Worm (Caenorhabditis elegans) whole organism, late embryonic: Measurements from ENCODE around the gene F58F9.9.

Source experiments
- ama-1 ChIP-seq: fragments of 150-350 bp; optimal IDR thresholded peaks from 2 replicates; lab custom pipeline; 2014
- ceh-24 ChIP-seq: sonication (generic microtip); optimal IDR thresholded peaks from 2 replicates; lab custom pipeline; 2016; ENCODE audit warnings: mild to moderate bottlenecking, missing genetic modification characterization, missing compliant biosample characterization
- elt-4 ChIP-seq: sonication (generic microtip); optimal IDR thresholded peaks from 2 replicates; lab custom pipeline; 2016; ENCODE audit warnings: missing genetic modification characterization, missing compliant biosample characterization
- eyg-1 ChIP-seq: sonication (generic microtip); optimal IDR thresholded peaks from 2 replicates; lab custom pipeline; 2016; ENCODE audit warnings: missing genotype, missing genetic modification characterization, missing compliant biosample characterization
- pqm-1 ChIP-seq: sonication (generic microtip); optimal IDR thresholded peaks from 2 replicates; lab custom pipeline; 2016; ENCODE audit warnings: missing genetic modification characterization, missing compliant biosample characterization
- unc-55 ChIP-seq: sonication (generic microtip); optimal IDR thresholded peaks from 2 replicates; lab custom pipeline; 2017; ENCODE audit warnings: missing biosample characterization, missing genetic modification reagents, missing genetic modification characterization

- TF ChIP-seq unc-55 (GFP tag; lab: Kevin White, UChicago) (no peak), elt-4 (tag; lab: Kevin White, UChicago) (no peak), ama-1 (no peak), pqm-1 (tag; lab: Kevin White, UChicago) (no peak), ceh-24 (tag; lab: Kevin White, UChicago) (no peak), eyg-1 (no peak)
Measured at ce11 chrIV:6259732-6260131, 19.6 kb downstream of the F58F9.9 start, which contains the start of gene nlp-16.
